Worm (Caenorhabditis elegans) whole organism, L4 larva: ENCODE data around the gene ZK686.5.

Experiments used
- F10B5.3 ChIP-seq: sonication (generic microtip); optimal IDR thresholded peaks from 2 replicates; lab custom pipeline; 2016; ENCODE audit warnings: mild to moderate bottlenecking, missing genetic modification characterization, missing compliant biosample characterization
- F44E2.7 ChIP-seq: fragments of 200-800 bp; sonication (Bioruptor generic); IDR thresholded peaks from 2 replicates; pipeline ENCODE4 v2.1.2; 2022; ENCODE audit warnings: missing genetic modification characterization, missing compliant biosample characterization
- R02D3.7 ChIP-seq: fragments of 150-350 bp; sonication (generic microtip); optimal IDR thresholded peaks from 3 replicates; lab custom pipeline; 2014; ENCODE audit warnings: missing biosample characterization, missing genetic modification characterization
- Y75B8A.6 ChIP-seq: fragments of 200-800 bp; sonication (Bioruptor generic); IDR thresholded peaks from 2 replicates; pipeline ENCODE4 v1.3.6; 2022; ENCODE audit warnings: missing genetic modification reagents, missing genetic modification characterization, missing compliant biosample characterization
- ZK337.2 ChIP-seq: fragments of 200-800 bp; sonication (Bioruptor generic); IDR thresholded peaks from 2 replicates; pipeline ENCODE4 v1.3.6; 2022; ENCODE audit warnings: missing genetic modification reagents, missing genetic modification characterization, missing compliant biosample characterization
- ZK546.5 ChIP-seq, 2 experiments: sonication (generic microtip); optimal IDR thresholded peaks; 2 replicates each; lab custom pipeline; 2017; ENCODE audit warnings: missing biosample characterization in 2 of 2, missing genetic modification characterization in 2 of 2
- aly-2 ChIP-seq: sonication (generic microtip); optimal IDR thresholded peaks from 2 replicates; lab custom pipeline; 2018; ENCODE audit warnings: missing biosample characterization, missing genetic modification characterization
- arid-1 ChIP-seq: fragments of 200-800 bp; sonication (Bioruptor generic); conservative IDR thresholded peaks from 2 replicates; pipeline ENCODE4 v1.3.6; 2022; ENCODE audit warnings: missing genetic modification reagents, missing genetic modification characterization, missing compliant biosample characterization
- ceh-20 ChIP-seq: fragments of 200-800 bp; sonication (Bioruptor generic); IDR thresholded peaks from 2 replicates; pipeline ENCODE4 v1.3.6; 2022; ENCODE audit warnings: missing genetic modification reagents, missing genetic modification characterization, missing compliant biosample characterization
- ceh-32 ChIP-seq: sonication (generic microtip); optimal IDR thresholded peaks from 2 replicates; lab custom pipeline; 2016; ENCODE audit warnings: mild to moderate bottlenecking, missing genetic modification characterization, missing compliant biosample characterization; ENCODE audit not compliant: poor library complexity
- ceh-44 ChIP-seq: fragments of 200-800 bp; sonication (Bioruptor generic); IDR thresholded peaks from 2 replicates; pipeline ENCODE4 v1.3.6; 2022; ENCODE audit warnings: missing genetic modification reagents, missing genetic modification characterization, missing compliant biosample characterization
- ceh-62 ChIP-seq: sonication (generic microtip); optimal IDR thresholded peaks from 2 replicates; lab custom pipeline; 2017; ENCODE audit warnings: missing biosample characterization, missing genetic modification characterization
- ceh-82 ChIP-seq: sonication (generic microtip); optimal IDR thresholded peaks from 2 replicates; lab custom pipeline; 2017; ENCODE audit warnings: missing biosample characterization, missing genetic modification characterization
- daf-12 ChIP-seq: fragments of 150-350 bp; optimal IDR thresholded peaks from 2 replicates; lab custom pipeline; 2014; ENCODE audit warnings: missing biosample characterization, missing genetic modification reagents, missing genetic modification characterization
- dmd-8 ChIP-seq: fragments of 200-800 bp; sonication (Bioruptor generic); IDR thresholded peaks from 2 replicates; pipeline ENCODE4 v1.3.6; 2022; ENCODE audit warnings: missing genetic modification characterization, missing compliant biosample characterization
- dve-1 ChIP-seq: sonication (generic microtip); optimal IDR thresholded peaks from 2 replicates; lab custom pipeline; 2017; ENCODE audit warnings: antibody characterized with exemption, mild to moderate bottlenecking, missing genetic modification characterization, missing compliant biosample characterization; ENCODE audit not compliant: insufficient read depth
- egl-43 ChIP-seq: fragments of 200-800 bp; sonication (Bioruptor generic); IDR thresholded peaks from 2 replicates; pipeline ENCODE4 v1.3.6; 2022; ENCODE audit warnings: missing genetic modification reagents, missing genetic modification characterization, missing compliant biosample characterization
- fos-1 ChIP-seq: fragments of 150-350 bp; optimal IDR thresholded peaks from 2 replicates; lab custom pipeline; 2014; ENCODE audit warnings: missing biosample characterization, missing genetic modification characterization
- hif-1 ChIP-seq, 2 experiments: sonication (generic microtip); optimal IDR thresholded peaks; 2 replicates each; lab custom pipeline; 2016 to 2017; ENCODE audit warnings: missing compliant biosample characterization in 2 of 2, missing genetic modification characterization in 2 of 2, missing genetic modification reagents in 2 of 2, missing genotype in 2 of 2, mild to moderate bottlenecking in 1 of 2
- hlh-11 ChIP-seq: fragments of 200-800 bp; sonication (Bioruptor generic); optimal IDR thresholded peaks from 2 replicates; lab custom pipeline; 2018; ENCODE audit warnings: mild to moderate bottlenecking, missing genetic modification characterization, missing compliant biosample characterization
- hmg-1.1 ChIP-seq: fragments of 200-800 bp; sonication (Bioruptor generic); IDR thresholded peaks from 2 replicates; pipeline ENCODE4 v1.3.6; 2022; ENCODE audit warnings: missing genetic modification reagents, missing genetic modification characterization, missing compliant biosample characterization
- lim-7 ChIP-seq: fragments of 200-800 bp; sonication (Bioruptor generic); IDR thresholded peaks from 2 replicates; pipeline ENCODE4 v1.3.6; 2022; ENCODE audit warnings: missing genetic modification characterization, missing compliant biosample characterization
- lin-1 ChIP-seq: fragments of 200-800 bp; sonication (Bioruptor generic); IDR thresholded peaks from 2 replicates; pipeline ENCODE4 v1.3.6; 2022; ENCODE audit warnings: missing genetic modification reagents, missing genetic modification characterization, missing compliant biosample characterization
- lin-13 ChIP-seq: fragments of 150-350 bp; optimal IDR thresholded peaks from 2 replicates; lab custom pipeline; 2014; ENCODE audit warnings: missing biosample characterization, missing genetic modification reagents, missing genetic modification characterization
- lin-15B ChIP-seq: fragments of 150-350 bp; sonication (generic microtip); optimal IDR thresholded peaks from 3 replicates; lab custom pipeline; 2014; ENCODE audit warnings: missing biosample characterization, missing genetic modification characterization
- lsy-2 ChIP-seq, 2 experiments: fragments of 150-350 bp in 1 of 2; sonication (generic microtip) in 1 of 2; optimal IDR thresholded peaks; 2 replicates each; lab custom pipeline; 2014 to 2017; ENCODE audit warnings: missing biosample characterization in 2 of 2, missing genetic modification characterization in 2 of 2
- mdl-1 ChIP-seq, 2 experiments: fragments of 150-350 bp in 1 of 2; sonication (generic microtip) in 1 of 2; optimal IDR thresholded peaks; 2 replicates each; lab custom pipeline; 2014 to 2017; ENCODE audit warnings: missing biosample characterization in 2 of 2, missing genetic modification characterization in 2 of 2
- mdt-29 ChIP-seq: fragments of 200-800 bp; sonication (Bioruptor generic); IDR thresholded peaks from 2 replicates; pipeline ENCODE4 v1.3.6; 2022; ENCODE audit warnings: missing genetic modification reagents, missing genetic modification characterization, missing compliant biosample characterization
- mes-2 ChIP-seq: sonication (generic microtip); optimal IDR thresholded peaks from 2 replicates; lab custom pipeline; 2016; ENCODE audit warnings: missing genotype, mild to moderate bottlenecking, missing genetic modification characterization, missing compliant biosample characterization; ENCODE audit not compliant: poor library complexity, severe bottlenecking
- mxl-2 ChIP-seq: fragments of 200-800 bp; sonication (Bioruptor generic); conservative IDR thresholded peaks from 2 replicates; pipeline ENCODE4 v1.3.6; 2022; ENCODE audit warnings: missing genetic modification reagents, missing genetic modification characterization, missing compliant biosample characterization
- mxl-3 ChIP-seq: fragments of 200-800 bp; sonication (Bioruptor generic); optimal IDR thresholded peaks from 2 replicates; lab custom pipeline; 2018; ENCODE audit warnings: mild to moderate bottlenecking, missing genetic modification characterization, missing compliant biosample characterization
- nhr-102 ChIP-seq: sonication (generic microtip); optimal IDR thresholded peaks from 2 replicates; lab custom pipeline; 2016; ENCODE audit warnings: mild to moderate bottlenecking, missing genetic modification characterization, moderate library complexity, missing compliant biosample characterization
- nhr-11 ChIP-seq: fragments of 150-350 bp; optimal IDR thresholded peaks from 2 replicates; lab custom pipeline; 2014; ENCODE audit warnings: missing biosample characterization, missing genetic modification characterization
- nhr-28 ChIP-seq: fragments of 150-350 bp; optimal IDR thresholded peaks from 2 replicates; lab custom pipeline; 2014; ENCODE audit warnings: missing biosample characterization, missing genetic modification characterization
- nhr-48 ChIP-seq: sonication (generic microtip); optimal IDR thresholded peaks from 2 replicates; lab custom pipeline; 2016; ENCODE audit warnings: mild to moderate bottlenecking, missing genetic modification characterization, missing compliant biosample characterization
- nhr-6 ChIP-seq: fragments of 150-350 bp; optimal IDR thresholded peaks from 2 replicates; lab custom pipeline; 2014; ENCODE audit warnings: missing biosample characterization, missing genetic modification characterization
- nhr-77 ChIP-seq: fragments of 150-350 bp; optimal IDR thresholded peaks from 2 replicates; lab custom pipeline; 2014; ENCODE audit warnings: missing biosample characterization, missing genetic modification characterization
- pha-4 ChIP-seq, 2 experiments: fragments of 150-350 bp in 1 of 2; fragments of 200-800 bp in 1 of 2; sonication (Bioruptor generic) in 1 of 2; IDR thresholded peaks in 1 of 2; optimal IDR thresholded peaks in 1 of 2; 2 replicates each; pipeline versions ENCODE4 v1.3.6 to Lab custom; 2014 to 2022; ENCODE audit warnings: missing genetic modification characterization in 2 of 2, missing genetic modification reagents in 2 of 2, missing biosample characterization in 1 of 2, missing compliant biosample characterization in 1 of 2
- sdz-12 ChIP-seq: fragments of 200-800 bp; sonication (Bioruptor generic); optimal IDR thresholded peaks from 2 replicates; lab custom pipeline; 2018; ENCODE audit warnings: mild to moderate bottlenecking, missing genetic modification characterization, missing compliant biosample characterization
- tra-1 ChIP-seq: fragments of 200-800 bp; sonication (Bioruptor generic); IDR thresholded peaks from 2 replicates; pipeline ENCODE4 v1.3.6; 2022; ENCODE audit warnings: missing genetic modification reagents, missing genetic modification characterization, missing compliant biosample characterization
- unc-62 ChIP-seq, 3 experiments: fragments of 150-350 bp in 1 of 3; sonication (generic microtip); optimal IDR thresholded peaks in 2 of 3; peaks in 1 of 3; 1 replicate in 1 of 3; 2 replicates in 2 of 3; lab custom pipeline; 2014 to 2017; ENCODE audit warnings: missing biosample characterization in 3 of 3, missing genetic modification characterization in 3 of 3, missing genetic modification reagents in 3 of 3, missing genotype in 1 of 3
- vab-7 ChIP-seq: fragments of 200-800 bp; sonication (Bioruptor generic); IDR thresholded peaks from 2 replicates; pipeline ENCODE4 v1.3.6; 2022; ENCODE audit warnings: missing genetic modification reagents, missing genetic modification characterization, missing compliant biosample characterization
- zag-1 ChIP-seq: fragments of 150-350 bp; optimal IDR thresholded peaks from 2 replicates; lab custom pipeline; 2014; ENCODE audit warnings: missing biosample characterization, missing genetic modification characterization
- zfp-3 ChIP-seq: fragments of 200-800 bp; sonication (Bioruptor generic); conservative IDR thresholded peaks from 2 replicates; pipeline ENCODE4 v1.3.6; 2022; ENCODE audit warnings: missing genetic modification reagents, missing genetic modification characterization, missing compliant biosample characterization
- ztf-11 ChIP-seq: fragments of 150-350 bp; optimal IDR thresholded peaks from 2 replicates; lab custom pipeline; 2014; ENCODE audit warnings: missing biosample characterization, missing genetic modification characterization

Gene ZK686.5

DNA sequence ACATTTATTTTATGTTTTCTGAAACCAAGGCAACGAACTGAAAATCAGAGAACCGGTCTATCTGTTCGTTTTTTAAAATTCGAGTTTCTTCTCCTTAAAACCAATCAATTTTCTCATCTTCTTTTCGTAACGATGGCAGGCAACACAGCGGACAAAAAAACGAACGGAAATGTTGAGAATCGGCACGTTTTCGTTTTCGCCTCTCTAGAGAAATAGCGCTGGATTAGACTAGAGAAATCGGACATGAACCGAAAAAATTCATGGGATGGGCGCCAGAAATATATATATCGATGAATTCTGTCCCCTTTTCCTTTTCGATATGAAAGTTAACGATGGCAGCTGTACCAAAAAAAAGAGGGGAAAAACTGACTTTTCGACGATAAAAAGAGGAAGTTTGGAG lies 44.9 kb downstream of the ZK686.5 start (continued):
- TF ChIP-seq hlh-11 (peak; percentile 45), mdt-29 (GFP tag; lab: Robert Waterston, UW) (no peak), aly-2 (tag; lab: Kevin White, UChicago) (no peak), vab-7 (GFP tag; lab: Robert Waterston, UW) (no peak), ceh-82 (no peak), nhr-77 (no peak), mxl-3 (GFP tag; lab: Kevin White, UChicago) (peak; percentile 63), unc-62 (GFP tag; optimal IDR thresholded peaks at IDR 0.05 in 1 of 2; lab: Kevin White, UChicago) (no peak), unc-62 (tag; optimal IDR thresholded peaks at IDR 0.05; lab: Kevin White, UChicago) (no peak), lin-1 (GFP tag; lab: Robert Waterston, UW) (no peak), lsy-2 (tag; optimal IDR thresholded peaks at IDR 0.05; lab: Kevin White, UChicago) (peak in 1 of 2 experiments; percentile 25), dmd-8 (GFP tag; lab: Robert Waterston, UW) (no peak), lin-13 (GFP tag; lab: Kevin White, UChicago) (peak; percentile 4), nhr-28 (peak; percentile 11), ZK546.5 (tag; optimal IDR thresholded peaks at IDR 0.05; lab: Kevin White, UChicago) (no peak), nhr-102 (tag; lab: Kevin White, UChicago) (no peak), daf-12 (tag; lab: Kevin White, UChicago) (no peak), lim-7 (GFP tag; lab: Robert Waterston, UW) (no peak), dve-1 (tag; lab: Kevin White, UChicago) (no peak), tra-1 (GFP tag; lab: Robert Waterston, UW) (no peak)
- TF ChIP-seq, all 104 proteins: peak for 12

- TF ChIP-seq egl-43 (GFP tag; lab: Robert Waterston, UW) (no peak), ZK337.2 (GFP tag; lab: Robert Waterston, UW) (no peak), lin-13 (GFP tag; lab: Kevin White, UChicago) (no peak), F44E2.7 (GFP tag; lab: Robert Waterston, UW) (no peak), Y75B8A.6 (GFP tag; lab: Robert Waterston, UW) (no peak), hmg-1.1 (GFP tag; lab: Robert Waterston, UW) (0 out of 2 replicates have a peak, but pooled peaks have one; percentile 9), mdl-1 (tag; optimal IDR thresholded peaks at IDR 0.05; lab: Kevin White, UChicago) (no peak), unc-62 (GFP tag; optimal IDR thresholded peaks at IDR 0.05 in 1 of 2; lab: Kevin White, UChicago) (peak in 1 of 2 experiments; percentile 87), unc-62 (tag; optimal IDR thresholded peaks at IDR 0.05; lab: Kevin White, UChicago) (no peak), nhr-28 (no peak), mes-2 (tag; lab: Kevin White, UChicago) (peak; percentile 3)
These were observed 45.8 kb downstream of the ZK686.5 start for ce11 chrIII:7721513-7721912.

ce11 chrIII:7720861-7721260 lies 46.5 kb downstream of the ZK686.5 start:
- TF ChIP-seq lin-15B (no peak), vab-7 (GFP tag; lab: Robert Waterston, UW) (no peak), egl-43 (GFP tag; lab: Robert Waterston, UW) (no peak), arid-1 (GFP tag; lab: Robert Waterston, UW) (no peak), nhr-48 (tag; lab: Kevin White, UChicago) (no peak), lin-13 (GFP tag; lab: Kevin White, UChicago) (no peak), ceh-44 (no peak), F10B5.3 (tag; lab: Kevin White, UChicago) (no peak), unc-62 (GFP tag; optimal IDR thresholded peaks at IDR 0.05 in 1 of 2; lab: Kevin White, UChicago) (no peak), unc-62 (tag; optimal IDR thresholded peaks at IDR 0.05; lab: Kevin White, UChicago) (no peak), nhr-11 (tag; lab: Kevin White, UChicago) (peak; percentile 66), pha-4 (GFP tag; IDR thresholded peaks at IDR 0.05; lab: Robert Waterston, UW) (no peak), pha-4 (tag; optimal IDR thresholded peaks at IDR 0.05; lab: Kevin White, UChicago) (no peak), mxl-2 (GFP tag; lab: Robert Waterston, UW) (no peak), hif-1 (tag; optimal IDR thresholded peaks at IDR 0.05; lab: Kevin White, UChicago) (peak in 1 of 2 experiments; percentile 62), zag-1 (tag; lab: Kevin White, UChicago) (no peak), ztf-11 (tag; lab: Kevin White, UChicago) (no peak), ceh-62 (tag; lab: Kevin White, UChicago) (no peak), ceh-32 (no peak), nhr-6 (tag; lab: Kevin White, UChicago) (no peak), lim-7 (GFP tag; lab: Robert Waterston, UW) (no peak), R02D3.7 (tag; lab: Kevin White, UChicago) (no peak), aly-2 (tag; lab: Kevin White, UChicago) (no peak), ceh-20 (GFP tag; lab: Robert Waterston, UW) (peak; percentile 52; the same call in 1 of the 2 replicates), Y75B8A.6 (GFP tag; lab: Robert Waterston, UW) (no peak), tra-1 (GFP tag; lab: Robert Waterston, UW) (peak; percentile 22; the same call in 1 of the 2 replicates), fos-1 (no peak), sdz-12 (GFP tag; lab: Kevin White, UChicago) (no peak), zfp-3 (GFP tag; lab: Robert Waterston, UW) (no peak)
